Worm (Caenorhabditis elegans): Measurements from ENCODE around the gene spp-11.

spp-11 gene

ce11 chrII:6403233-6403632, 3.9 kb downstream of the spp-11 start, which contains the start of gene T25D10.1:
Gene T25D10.1, plus strand, starts transcription at chrII:6403401.
- TF ChIP-seq nhr-10 (tag; optimal IDR thresholded peaks at IDR 0.05) (no peak), dmd-4 (tag; optimal IDR thresholded peaks at IDR 0.05) (no peak), ztf-11 (tag; optimal IDR thresholded peaks at IDR 0.05) (no peak), R02D3.7 (tag; optimal IDR thresholded peaks at IDR 0.05) (no peak), nhr-6 (tag; optimal IDR thresholded peaks at IDR 0.05) (no peak), alr-1 (tag; optimal IDR thresholded peaks at IDR 0.05) (no peak), sma-9 (GFP tag; optimal IDR thresholded peaks at IDR 0.05) (no peak), sma-9 (tag; optimal IDR thresholded peaks at IDR 0.05) (no peak), fos-1 (tag; optimal IDR thresholded peaks at IDR 0.05) (no peak), skn-1 (tag; optimal IDR thresholded peaks at IDR 0.05) (no peak)

ce11 chrII:6401649-6402048, 5.5 kb downstream of the spp-11 start, which contains the start of gene btb-2:
Gene btb-2, plus strand, starts transcription at chrII:6401949.
- TF ChIP-seq nhr-11 (tag; optimal IDR thresholded peaks at IDR 0.05) (no peak), ztf-4 (tag; optimal IDR thresholded peaks at IDR 0.05) (no peak), ztf-1 (GFP tag; conservative IDR thresholded peaks at IDR 0.05) (no peak), nhr-129 (tag; optimal IDR thresholded peaks at IDR 0.05) (no peak), mdl-1 (tag; optimal IDR thresholded peaks at IDR 0.05) (no peak)

- TF ChIP-seq nhr-21 (tag; optimal IDR thresholded peaks at IDR 0.05) (no peak), lin-11 (tag; optimal IDR thresholded peaks at IDR 0.05) (no peak), elt-1 (tag; optimal IDR thresholded peaks at IDR 0.05) (no peak), mdl-1 (tag; optimal IDR thresholded peaks at IDR 0.05) (no peak), R02D3.7 (tag; optimal IDR thresholded peaks at IDR 0.05) (no peak), lin-39 (tag; optimal IDR thresholded peaks at IDR 0.05) (no peak), snpc-4 (tag; optimal IDR thresholded peaks at IDR 0.05) (no peak), ztf-4 (tag; optimal IDR thresholded peaks at IDR 0.05) (no peak), ceh-82 (tag; optimal IDR thresholded peaks at IDR 0.05) (no peak), gmeb-1 (tag; optimal IDR thresholded peaks at IDR 0.05) (no peak)
These were observed 8.8 kb downstream of the spp-11 start, which contains the start of gene zig-10 for ce11 chrII:6398406-6398805. Gene zig-10, plus strand, starts transcription at chrII:6398706.

ce11 chrII:6394037-6394436, 13.1 kb downstream of the spp-11 start:
- TF ChIP-seq ceh-82 (tag; optimal IDR thresholded peaks at IDR 0.05) (no peak), R02D3.7 (tag; optimal IDR thresholded peaks at IDR 0.05) (no peak), unc-55 (GFP tag; optimal IDR thresholded peaks at IDR 0.05) (no peak), fos-1 (tag; optimal IDR thresholded peaks at IDR 0.05) (no peak), sma-9 (GFP tag; optimal IDR thresholded peaks at IDR 0.05) (no peak), sma-9 (tag; optimal IDR thresholded peaks at IDR 0.05) (no peak), dmd-4 (tag; optimal IDR thresholded peaks at IDR 0.05) (no peak), nhr-25 (tag; optimal IDR thresholded peaks at IDR 0.05) (no peak), nhr-11 (tag; optimal IDR thresholded peaks at IDR 0.05) (no peak), nhr-129 (tag; optimal IDR thresholded peaks at IDR 0.05) (no peak), F13H6.1 (tag; optimal IDR thresholded peaks at IDR 0.05) (no peak)

ce11 chrII:6391195-6391594, 16.0 kb downstream of the spp-11 start, which contains the start of gene F58F12.3:
Gene F58F12.3, minus strand, starts transcription at chrII:6391295.
- no peak for TF ChIP-seq nhr-12 (tag; optimal IDR thresholded peaks at IDR 0.05)
- no peak for TF ChIP-seq lsy-2 (tag; optimal IDR thresholded peaks at IDR 0.05)
- TF ChIP-seq elt-1 (tag; optimal IDR thresholded peaks at IDR 0.05), result no peak
- TF ChIP-seq ceh-16 (tag; optimal IDR thresholded peaks at IDR 0.05), result no peak
- TF ChIP-seq dmd-4 (tag; optimal IDR thresholded peaks at IDR 0.05), result no peak
- TF ChIP-seq R02D3.7 (tag; optimal IDR thresholded peaks at IDR 0.05), result no peak
- no peak for TF ChIP-seq sem-4 (tag; optimal IDR thresholded peaks at IDR 0.05)
- no peak for TF ChIP-seq snpc-4 (tag; optimal IDR thresholded peaks at IDR 0.05)
- no peak for TF ChIP-seq lin-11 (tag; optimal IDR thresholded peaks at IDR 0.05)

- no peak for TF ChIP-seq unc-62 (GFP tag; optimal IDR thresholded peaks at IDR 0.05)
- TF ChIP-seq mbf-1 (tag; optimal IDR thresholded peaks at IDR 0.05), result no peak
- TF ChIP-seq crh-2 (tag; optimal IDR thresholded peaks at IDR 0.05), result no peak
- TF ChIP-seq nhr-11 (tag; optimal IDR thresholded peaks at IDR 0.05), result no peak
These were observed 19.2 kb downstream of the spp-11 start, which contains the start of gene F58F12.2 for ce11 chrII:6387937-6388336. Gene F58F12.2, minus strand, starts transcription at chrII:6388037.
